Fruit fly (Drosophila melanogaster) whole organism, prepupa: Measurements from ENCODE around the gene CG13060.
A peak's percentile ranks its signal among the peaks of the same experiment; 100 is the strongest.

ENCODE experiments used
- Blimp-1 ChIP-seq: fragments of 200-800 bp; sonication (Bioruptor generic); optimal IDR thresholded peaks from 3 replicates; lab custom pipeline; 2017; ENCODE audit warnings: missing biosample characterization, missing genetic modification characterization, mild to moderate bottlenecking, moderate library complexity, missing genetic modification reagents
- CG10631 ChIP-seq: fragments of 200-800 bp; sonication (Bioruptor generic); optimal IDR thresholded peaks from 2 replicates; lab custom pipeline; 2016; ENCODE audit warnings: missing biosample characterization, missing genetic modification characterization
- CG10669 ChIP-seq: fragments of 200-800 bp; sonication (Bioruptor generic); optimal IDR thresholded peaks from 3 replicates; lab custom pipeline; 2018; ENCODE audit warnings: missing biosample characterization, mild to moderate bottlenecking, missing genetic modification characterization, moderate library complexity
- CG11294 ChIP-seq: fragments of 200-800 bp; sonication (Bioruptor generic); IDR thresholded peaks from 2 replicates; pipeline ENCODE4 v1.3.6; 2022; ENCODE audit warnings: missing biosample characterization, missing genetic modification characterization
- CG11762 ChIP-seq: fragments of 200-800 bp; sonication (Bioruptor generic); optimal IDR thresholded peaks from 3 replicates; lab custom pipeline; 2016; ENCODE audit warnings: missing biosample characterization, missing genetic modification characterization; ENCODE audit not compliant: insufficient read depth
- CG11902 ChIP-seq: fragments of 200-800 bp; sonication (Bioruptor generic); optimal IDR thresholded peaks from 3 replicates; lab custom pipeline; 2016; ENCODE audit warnings: missing biosample characterization, missing genetic modification characterization
- CG15336 ChIP-seq: fragments of 200-800 bp; sonication (Bioruptor generic); IDR thresholded peaks from 2 replicates; pipeline ENCODE4 v1.3.6; 2022; ENCODE audit warnings: missing biosample characterization, missing genetic modification characterization
- CG1621 ChIP-seq: fragments of 200-800 bp; sonication (Bioruptor generic); optimal IDR thresholded peaks from 3 replicates; lab custom pipeline; 2018; ENCODE audit warnings: missing biosample characterization, mild to moderate bottlenecking, missing genetic modification characterization
- CG16779 ChIP-seq: fragments of 200-800 bp; sonication (Bioruptor generic); optimal IDR thresholded peaks from 3 replicates; lab custom pipeline; 2017; ENCODE audit warnings: missing biosample characterization, mild to moderate bottlenecking, missing genetic modification characterization
- CG31627 ChIP-seq: fragments of 200-800 bp; sonication (Bioruptor generic); optimal IDR thresholded peaks from 3 replicates; lab custom pipeline; 2016; ENCODE audit warnings: missing biosample characterization, missing genetic modification characterization
- CG32006 ChIP-seq: fragments of 200-800 bp; sonication (Bioruptor generic); optimal IDR thresholded peaks from 3 replicates; lab custom pipeline; 2017; ENCODE audit warnings: missing biosample characterization, mild to moderate bottlenecking, missing genetic modification characterization
- CG3919 ChIP-seq: fragments of 200-800 bp; sonication (Bioruptor generic); optimal IDR thresholded peaks from 3 replicates; lab custom pipeline; 2016; ENCODE audit warnings: missing biosample characterization, missing genetic modification characterization
- CG4318 ChIP-seq: fragments of 200-800 bp; sonication (Bioruptor generic); optimal IDR thresholded peaks from 3 replicates; lab custom pipeline; 2017; ENCODE audit warnings: missing biosample characterization, mild to moderate bottlenecking, missing genetic modification characterization
- CG6276 ChIP-seq: fragments of 200-800 bp; sonication (Bioruptor generic); optimal IDR thresholded peaks from 2 replicates; lab custom pipeline; 2017; ENCODE audit warnings: missing biosample characterization, mild to moderate bottlenecking, missing genetic modification characterization
- CG6792 ChIP-seq: fragments of 200-800 bp; sonication (Bioruptor generic); optimal IDR thresholded peaks from 3 replicates; lab custom pipeline; 2016; ENCODE audit warnings: missing biosample characterization, missing genetic modification characterization
- CG6808 ChIP-seq: fragments of 200-800 bp; sonication (Bioruptor generic); optimal IDR thresholded peaks from 3 replicates; lab custom pipeline; 2017; ENCODE audit warnings: missing biosample characterization, missing genetic modification characterization, mild to moderate bottlenecking, moderate library complexity, missing genetic modification reagents
- CG6854 ChIP-seq: fragments of 200-800 bp; sonication (Bioruptor generic); optimal IDR thresholded peaks from 2 replicates; lab custom pipeline; 2017; ENCODE audit warnings: missing biosample characterization, mild to moderate bottlenecking, missing genetic modification characterization
- CG7368 ChIP-seq: fragments of 200-800 bp; sonication (Bioruptor generic); optimal IDR thresholded peaks from 3 replicates; lab custom pipeline; 2016; ENCODE audit warnings: missing biosample characterization, missing genetic modification characterization
- CG8119 ChIP-seq: fragments of 200-800 bp; sonication (Bioruptor generic); IDR thresholded peaks from 3 replicates; pipeline ENCODE4 v1.3.6; 2022; ENCODE audit warnings: missing biosample characterization, missing genetic modification characterization
- CG8319 ChIP-seq: fragments of 200-800 bp; sonication (Bioruptor generic); optimal IDR thresholded peaks from 3 replicates; lab custom pipeline; 2016; ENCODE audit warnings: missing biosample characterization, missing genetic modification characterization
- Eip78C ChIP-seq: fragments of 200-800 bp; sonication (Bioruptor generic); peaks from one replicate; lab custom pipeline; 2016; ENCODE audit warnings: missing biosample characterization, missing genetic modification characterization
- Eip93F ChIP-seq: fragments of 200-800 bp; sonication (Bioruptor generic); optimal IDR thresholded peaks from 2 replicates; lab custom pipeline; 2016; ENCODE audit warnings: missing biosample characterization, mild to moderate bottlenecking, missing genetic modification characterization
- Ets21C ChIP-seq: fragments of 200-800 bp; sonication (Bioruptor generic); optimal IDR thresholded peaks from 3 replicates; lab custom pipeline; 2016; ENCODE audit warnings: missing biosample characterization, missing genetic modification characterization
- Ets96B ChIP-seq: fragments of 200-800 bp; optimal IDR thresholded peaks from 2 replicates; lab custom pipeline; 2019; ENCODE audit warnings: missing biosample characterization, mild to moderate bottlenecking, missing genetic modification characterization, moderate library complexity
- Gug ChIP-seq: fragments of 200-800 bp; sonication (Bioruptor generic); IDR thresholded peaks from 2 replicates; pipeline ENCODE4 v1.3.6; 2022; ENCODE audit warnings: missing biosample characterization, missing genetic modification characterization
- Hr38 ChIP-seq: sonication (Bioruptor generic); optimal IDR thresholded peaks from 2 replicates; lab custom pipeline; 2016; ENCODE audit warnings: missing biosample characterization, missing genetic modification characterization
- Hr39 ChIP-seq: fragments of 200-800 bp; sonication (Bioruptor generic); optimal IDR thresholded peaks from 2 replicates; lab custom pipeline; 2016; ENCODE audit warnings: missing biosample characterization, missing genetic modification characterization
- Hr4 ChIP-seq: fragments of 200-800 bp; sonication (Bioruptor generic); optimal IDR thresholded peaks from 3 replicates; lab custom pipeline; 2016; ENCODE audit warnings: missing biosample characterization, missing genetic modification characterization
- Lpt ChIP-seq: fragments of 200-800 bp; sonication (Bioruptor generic); optimal IDR thresholded peaks from 3 replicates; lab custom pipeline; 2016; ENCODE audit warnings: missing biosample characterization, missing genetic modification characterization
- Met ChIP-seq: fragments of 200-800 bp; sonication (Bioruptor generic); optimal IDR thresholded peaks from 3 replicates; lab custom pipeline; 2016; ENCODE audit warnings: missing biosample characterization, missing genetic modification characterization
- OdsH ChIP-seq: fragments of 200-800 bp; sonication (Bioruptor generic); optimal IDR thresholded peaks from 3 replicates; lab custom pipeline; 2016; ENCODE audit warnings: missing biosample characterization, missing genetic modification characterization
- Sox14 ChIP-seq: fragments of 200-800 bp; sonication (Bioruptor generic); optimal IDR thresholded peaks from 3 replicates; lab custom pipeline; 2016; ENCODE audit warnings: missing biosample characterization, missing genetic modification characterization
- achi ChIP-seq: fragments of 200-800 bp; sonication (Bioruptor generic); optimal IDR thresholded peaks from 3 replicates; lab custom pipeline; 2016; ENCODE audit warnings: missing biosample characterization, missing genetic modification characterization
- cyc ChIP-seq: fragments of 200-800 bp; sonication (Bioruptor generic); optimal IDR thresholded peaks from 3 replicates; lab custom pipeline; 2016; ENCODE audit warnings: missing biosample characterization, missing genetic modification characterization
- dac ChIP-seq: fragments of 200-800 bp; sonication (Bioruptor generic); optimal IDR thresholded peaks from 2 replicates; lab custom pipeline; 2017; ENCODE audit warnings: missing biosample characterization, mild to moderate bottlenecking, missing genetic modification characterization
- eg ChIP-seq: fragments of 200-800 bp; sonication (Bioruptor generic); IDR thresholded peaks from 3 replicates; pipeline ENCODE4 v1.3.6; 2022; ENCODE audit warnings: missing biosample characterization, missing genetic modification characterization
- esn ChIP-seq: fragments of 200-800 bp; sonication (Bioruptor generic); optimal IDR thresholded peaks from 2 replicates; lab custom pipeline; 2016; ENCODE audit warnings: missing biosample characterization, mild to moderate bottlenecking, missing genetic modification characterization, moderate library complexity
- fd59A ChIP-seq: fragments of 200-800 bp; sonication (Bioruptor generic); optimal IDR thresholded peaks from 2 replicates; lab custom pipeline; 2017; ENCODE audit warnings: missing biosample characterization, mild to moderate bottlenecking, missing genetic modification characterization, missing genetic modification reagents
- fd85E ChIP-seq: fragments of 200-800 bp; sonication (Bioruptor generic); optimal IDR thresholded peaks from 3 replicates; lab custom pipeline; 2016; ENCODE audit warnings: missing biosample characterization, missing genetic modification characterization
- fkh ChIP-seq: fragments of 200-800 bp; sonication (Bioruptor generic); optimal IDR thresholded peaks from 3 replicates; lab custom pipeline; 2017; ENCODE audit warnings: missing biosample characterization, mild to moderate bottlenecking, missing genetic modification characterization, moderate library complexity
- lz ChIP-seq: fragments of 200-800 bp; sonication (Bioruptor generic); optimal IDR thresholded peaks from 3 replicates; lab custom pipeline; 2016; ENCODE audit warnings: missing biosample characterization, missing genetic modification characterization
- net ChIP-seq: fragments of 200-800 bp; sonication (Bioruptor generic); optimal IDR thresholded peaks from 3 replicates; lab custom pipeline; 2016; ENCODE audit warnings: missing biosample characterization, missing genetic modification characterization
- salr ChIP-seq, 2 experiments: fragments of 200-800 bp; sonication (Bioruptor generic); optimal IDR thresholded peaks; 3 replicates each; lab custom pipeline; 2016 to 2018; ENCODE audit warnings: missing biosample characterization in 2 of 2, missing genetic modification characterization in 2 of 2, mild to moderate bottlenecking in 1 of 2
- spab ChIP-seq: fragments of 200-800 bp; sonication (Bioruptor generic); optimal IDR thresholded peaks from 2 replicates; lab custom pipeline; 2017; ENCODE audit warnings: missing biosample characterization, mild to moderate bottlenecking, missing genetic modification characterization, missing genetic modification reagents
- svp ChIP-seq: fragments of 200-800 bp; sonication (Bioruptor generic); peaks from one replicate; lab custom pipeline; 2016; ENCODE audit warnings: missing biosample characterization, missing genetic modification characterization
- vri ChIP-seq: fragments of 200-800 bp; sonication (Bioruptor generic); optimal IDR thresholded peaks from 3 replicates; lab custom pipeline; 2016; ENCODE audit warnings: missing biosample characterization, mild to moderate bottlenecking, missing genetic modification characterization

Gene CG13060

dm6 chr3L:16286258-16286657 lies 33.4 kb upstream of the CG13060 start (continued):
- peak; percentile 87 for TF ChIP-seq Ets96B (tag; lab: Kevin White, UChicago)
- TF ChIP-seq lz (GFP tag; lab: Kevin White, UChicago): peak; percentile 24
- peak; percentile 93 for TF ChIP-seq Eip78C
- TF ChIP-seq CG8119 (GFP tag; lab: Robert Waterston, UW): no peak
- peak; percentile 50 for TF ChIP-seq net (GFP tag; lab: Kevin White, UChicago)
- TF ChIP-seq dac (GFP tag; lab: Kevin White, UChicago): no peak
- no peak for TF ChIP-seq CG6276 (GFP tag; lab: Kevin White, UChicago)
- TF ChIP-seq fkh: no peak
- TF ChIP-seq Met: peak; percentile 19
- no peak for TF ChIP-seq Eip93F (GFP tag; lab: Kevin White, UChicago)
- TF ChIP-seq CG8319 (GFP tag; lab: Kevin White, UChicago): peak; percentile 38
- no peak for TF ChIP-seq Blimp-1 (GFP tag; lab: Kevin White, UChicago)
- no peak for TF ChIP-seq Lpt
- TF ChIP-seq spab (GFP tag; lab: Kevin White, UChicago): peak; percentile 78
- peak; percentile 51 for TF ChIP-seq Sox14 (GFP tag; lab: Kevin White, UChicago)

DNA sequence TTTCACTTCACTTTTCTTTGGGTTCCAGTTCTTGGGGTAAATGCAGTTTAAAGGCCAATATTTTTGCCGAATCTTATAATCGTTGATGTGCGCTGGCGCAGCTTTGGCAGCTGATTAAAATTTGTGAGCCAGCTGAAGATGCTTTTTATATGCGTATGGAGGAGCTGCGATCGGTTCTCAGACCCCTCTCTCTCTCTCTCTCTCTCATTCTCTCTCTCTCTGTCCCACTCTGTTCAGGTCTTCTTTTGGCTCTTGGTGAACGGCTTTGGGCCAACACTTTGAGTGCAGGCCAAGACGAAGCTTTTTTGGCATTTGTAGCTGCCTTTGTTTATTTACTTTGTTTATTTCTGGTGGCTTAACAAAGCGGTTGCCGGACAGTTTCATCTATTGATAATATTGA lies 31.3 kb upstream of the CG13060 start, which contains the start of gene CG13046:
TSS of gene CG13046 (minus strand) at position 101 of the 400 bp plus-strand sequence.
- TF ChIP-seq CG3919 (GFP tag; lab: Kevin White, UChicago) (no peak), lz (GFP tag; lab: Kevin White, UChicago) (no peak), CG16779 (no peak), Hr4 (GFP tag; lab: Kevin White, UChicago) (no peak), Ets21C (GFP tag; lab: Kevin White, UChicago) (no peak), CG6808 (GFP tag; lab: Kevin White, UChicago) (no peak), salr (GFP tag; optimal IDR thresholded peaks at IDR 0.05; lab: Kevin White, UChicago) (no peak), eg (no peak), Gug (no peak)

- no peak for TF ChIP-seq lz (GFP tag; lab: Kevin White, UChicago)
- peak; percentile 14 for TF ChIP-seq Ets96B (tag; lab: Kevin White, UChicago)
- no peak for TF ChIP-seq vri (GFP tag; lab: Kevin White, UChicago)
- TF ChIP-seq cyc (GFP tag; lab: Kevin White, UChicago): no peak
- no peak for TF ChIP-seq fkh
- no peak for TF ChIP-seq CG31627 (GFP tag; lab: Kevin White, UChicago)
- no peak for TF ChIP-seq CG11902 (GFP tag; lab: Kevin White, UChicago)
- no peak for TF ChIP-seq CG16779
- TF ChIP-seq fd59A (GFP tag; lab: Kevin White, UChicago): no peak
- TF ChIP-seq Hr4 (GFP tag; lab: Kevin White, UChicago): peak; percentile 18
- TF ChIP-seq CG4318 (GFP tag; lab: Kevin White, UChicago): no peak
- no peak for TF ChIP-seq Ets21C (GFP tag; lab: Kevin White, UChicago)
- TF ChIP-seq Met: no peak
- no peak for TF ChIP-seq CG8319 (GFP tag; lab: Kevin White, UChicago)
- TF ChIP-seq net (GFP tag; lab: Kevin White, UChicago): no peak
- peak; percentile 23 for TF ChIP-seq achi
- TF ChIP-seq Eip78C: peak; percentile 73
- no peak for TF ChIP-seq Lpt
- TF ChIP-seq CG11762 (GFP tag; lab: Kevin White, UChicago): peak; percentile 15
- no peak for TF ChIP-seq CG6808 (GFP tag; lab: Kevin White, UChicago)
- TF ChIP-seq eg: peak; percentile 14; the same call in 1 of the 3 replicates
- TF ChIP-seq Hr39: no peak
- TF ChIP-seq CG15336 (GFP tag; lab: Robert Waterston, UW): peak; percentile 8; the same call in 1 of the 2 replicates
- no peak for TF ChIP-seq esn (GFP tag; lab: Kevin White, UChicago)
- TF ChIP-seq CG7368: no peak
- peak; percentile 12 for TF ChIP-seq CG1621 (tag; lab: Kevin White, UChicago)
- TF ChIP-seq CG6854: no peak
- TF ChIP-seq CG32006 (GFP tag; lab: Kevin White, UChicago): peak; percentile 25
- TF ChIP-seq CG10669 (GFP tag; lab: Kevin White, UChicago): peak; percentile 4
- no peak for TF ChIP-seq CG6792 (GFP tag; lab: Kevin White, UChicago)
- TF ChIP-seq svp: no peak
- peak; percentile 33 for TF ChIP-seq CG10631
- no peak for TF ChIP-seq fd85E (GFP tag; lab: Kevin White, UChicago)
- no peak for TF ChIP-seq CG11294 (GFP tag; lab: Robert Waterston, UW)
- TF ChIP-seq Sox14 (GFP tag; lab: Kevin White, UChicago): no peak
- no peak for TF ChIP-seq Hr38 (GFP tag; lab: Kevin White, UChicago)
- TF ChIP-seq spab (GFP tag; lab: Kevin White, UChicago): peak; percentile 12
- peak; percentile 26 for TF ChIP-seq OdsH (GFP tag; lab: Kevin White, UChicago)
- TF ChIP-seq Blimp-1 (GFP tag; lab: Kevin White, UChicago): no peak
Observed at dm6 chr3L:16289067-16289466, 30.6 kb upstream of the CG13060 start.
